Fruit fly (Drosophila melanogaster): ENCODE results near the gene Sgs3.

Gene Sgs3

DNA sequence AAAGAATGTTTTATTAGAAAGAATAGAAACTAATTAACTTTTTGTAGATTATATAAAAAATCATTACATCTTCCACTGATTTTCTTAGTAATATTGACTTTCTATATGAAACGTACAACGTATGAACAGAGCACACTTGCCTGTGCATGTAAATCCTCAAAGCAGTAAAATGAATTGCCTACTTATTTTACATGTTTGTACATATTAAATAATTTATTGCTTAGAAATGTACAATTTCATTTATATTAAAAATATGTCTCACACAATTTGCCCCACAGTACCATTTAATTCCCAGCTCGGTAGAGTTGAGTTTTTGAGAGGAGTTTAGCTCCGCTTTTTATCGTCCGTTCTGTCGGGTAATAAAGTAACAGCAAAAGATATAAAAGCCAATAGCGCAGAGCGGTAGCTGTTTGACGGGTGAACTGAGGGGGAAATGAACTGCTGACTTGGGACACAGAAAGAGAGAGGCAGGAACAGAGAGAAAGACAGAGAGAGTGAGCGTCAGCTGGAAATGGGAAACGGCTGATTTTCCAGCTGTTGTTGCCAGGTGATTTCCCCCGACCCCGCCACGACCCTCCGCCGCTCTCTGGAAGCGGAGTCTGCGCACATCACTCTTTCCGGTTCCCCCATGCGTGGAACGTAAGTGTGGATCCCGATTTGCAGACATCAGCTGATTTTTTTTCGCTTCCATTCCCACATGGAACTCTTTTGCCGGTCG is 18.8 kb upstream of the Sgs3 start (continued):
- TF ChIP-seq tgo (GFP tag; IDR thresholded peaks at IDR 0.05) (no peak), NFAT (GFP tag; IDR thresholded peaks at IDR 0.05) (no peak), CrebB (tag; optimal IDR thresholded peaks at IDR 0.05) (peak; percentile 63), CG17912 (GFP tag; optimal IDR thresholded peaks at IDR 0.05) (peak; percentile 49), aop (GFP tag; IDR thresholded peaks at IDR 0.05) (peak; percentile 64; the same call in 1 of the 2 replicates), CG17328 (GFP tag; IDR thresholded peaks at IDR 0.05) (peak; percentile 30; the same call in 1 of the 2 replicates), ewg (GFP tag; optimal IDR thresholded peaks at IDR 0.05) (peak; percentile 93), cato (GFP tag; optimal IDR thresholded peaks at IDR 0.05; ENCODE audit: borderline replicate concordance) (no peak), CG31441 (GFP tag; IDR thresholded peaks at IDR 0.05) (0 out of 2 replicates have a peak, but pooled peaks have one; percentile 9), CG15696 (tag; optimal IDR thresholded peaks at IDR 0.05) (no peak), CG1832 (GFP tag; optimal IDR thresholded peaks at IDR 0.05) (peak; percentile 45), CG10209 (GFP tag; optimal IDR thresholded peaks at IDR 0.05) (peak; percentile 14), HLH4C (GFP tag; IDR thresholded peaks at IDR 0.05; ENCODE audit: partially characterized antibody) (0 out of 3 replicates have a peak, but pooled peaks have one; percentile 9), Doc3 (GFP tag; IDR thresholded peaks at IDR 0.05; ENCODE audit: partially characterized antibody) (peak; percentile 14; the same call in 1 of the 3 replicates), CG3163 (GFP tag; optimal IDR thresholded peaks at IDR 0.05) (peak; percentile 22), CG4328 (GFP tag; optimal IDR thresholded peaks at IDR 0.05) (peak; percentile 16), Poxn (GFP tag; IDR thresholded peaks at IDR 0.05) (no peak), sc (optimal IDR thresholded peaks at IDR 0.05) (no peak), sc (GFP tag; optimal IDR thresholded peaks at IDR 0.05) (no peak), NK7.1 (GFP tag; optimal IDR thresholded peaks at IDR 0.05) (no peak), sim (GFP tag; IDR thresholded peaks at IDR 0.05) (0 out of 2 replicates have a peak, but pooled peaks have one; percentile 5), Dll (GFP tag; IDR thresholded peaks at IDR 0.05; ENCODE audit: partially characterized antibody) (peak; percentile 57; the same call in 3 of the 4 replicates), kah (GFP tag; optimal IDR thresholded peaks at IDR 0.05) (peak; percentile 42), vvl (GFP tag; IDR thresholded peaks at IDR 0.05) (peak; percentile 61; the same call in 1 of the 2 replicates), CG13296 (GFP tag; optimal IDR thresholded peaks at IDR 0.05) (peak; percentile 37), ci (GFP tag; IDR thresholded peaks at IDR 0.05) (peak; percentile 76; the same call in 2 of the 3 replicates), sens (GFP tag) (peak; percentile 59), pfk (GFP tag; optimal IDR thresholded peaks at IDR 0.05) (peak; percentile 62), nau (GFP tag; optimal IDR thresholded peaks at IDR 0.05) (peak; percentile 41), eve (GFP tag; optimal IDR thresholded peaks at IDR 0.05) (peak in 1 of 2 experiments; percentile 76), CG6813 (GFP tag; optimal IDR thresholded peaks at IDR 0.05) (peak; percentile 51), Med (GFP tag) (peak; percentile 76), Fer1 (GFP tag; optimal IDR thresholded peaks at IDR 0.05) (peak; percentile 67), CG13775 (GFP tag; optimal IDR thresholded peaks at IDR 0.05) (no peak), CG34376 (GFP tag; optimal IDR thresholded peaks at IDR 0.05) (peak; percentile 63), ac (GFP tag; optimal IDR thresholded peaks at IDR 0.05) (peak; percentile 28), slp2 (GFP tag; optimal IDR thresholded peaks at IDR 0.05) (no peak), Rfx (GFP tag; IDR thresholded peaks at IDR 0.05) (0 out of 2 replicates have a peak, but pooled peaks have one; percentile 68), fd102C (GFP tag; optimal IDR thresholded peaks at IDR 0.05) (no peak), fd64A (GFP tag; optimal IDR thresholded peaks at IDR 0.05) (peak; percentile 14), hkb (optimal IDR thresholded peaks at IDR 0.05) (no peak), hkb (GFP tag; IDR thresholded peaks at IDR 0.05) (peak; percentile 22; the same call in 1 of the 2 replicates), Atf6 (GFP tag; IDR thresholded peaks at IDR 0.05) (no peak), hbn (GFP tag; IDR thresholded peaks at IDR 0.05; ENCODE audit: partially characterized antibody) (0 out of 2 replicates have a peak, but pooled peaks have one; percentile 14), CG32767 (GFP tag; IDR thresholded peaks at IDR 0.05) (peak; percentile 8; the same call in 1 of the 2 replicates), crol (GFP tag; IDR thresholded peaks at IDR 0.05) (peak; percentile 96), nom (GFP tag; optimal IDR thresholded peaks at IDR 0.05) (peak; percentile 84), BtbVII (GFP tag; optimal IDR thresholded peaks at IDR 0.05) (peak; percentile 46), shn (GFP tag; optimal IDR thresholded peaks at IDR 0.05) (no peak)

All from whole organism, embryonic.